Worm (Caenorhabditis elegans) whole organism, L2 larva: ENCODE data around the gene C11E4.8.
A peak's percentile ranks its signal among the peaks of the same experiment; 100 is the strongest.

Source experiments
- aly-2 ChIP-seq: fragments of 150-350 bp; optimal IDR thresholded peaks from 2 replicates; lab custom pipeline; 2014; ENCODE audit warnings: missing biosample characterization, missing genetic modification characterization
- ama-1 ChIP-seq: fragments of 150-350 bp; optimal IDR thresholded peaks from 2 replicates; lab custom pipeline; 2018; ENCODE audit warnings: inconsistent platforms
- ceh-82 ChIP-seq: fragments of 150-350 bp; optimal IDR thresholded peaks from 2 replicates; lab custom pipeline; 2014; ENCODE audit warnings: missing biosample characterization, missing genetic modification characterization
- egl-27 ChIP-seq: sonication (generic microtip); optimal IDR thresholded peaks from 3 replicates; lab custom pipeline; 2017; ENCODE audit warnings: missing biosample characterization, missing genetic modification reagents, missing genetic modification characterization
- lin-39 ChIP-seq: fragments of 150-350 bp; optimal IDR thresholded peaks from 2 replicates; lab custom pipeline; 2014; ENCODE audit warnings: missing biosample characterization, missing genetic modification reagents, missing genetic modification characterization
- lsy-2 ChIP-seq, 2 experiments: fragments of 150-350 bp in 1 of 2; sonication (generic microtip) in 1 of 2; optimal IDR thresholded peaks; 2 replicates each; lab custom pipeline; 2014 to 2017; ENCODE audit warnings: missing biosample characterization in 2 of 2, missing genetic modification characterization in 2 of 2
- nhr-11 ChIP-seq: fragments of 150-350 bp; optimal IDR thresholded peaks from 2 replicates; lab custom pipeline; 2014; ENCODE audit warnings: missing biosample characterization, missing genetic modification characterization
- nhr-12 ChIP-seq: fragments of 150-350 bp; optimal IDR thresholded peaks from 2 replicates; lab custom pipeline; 2014; ENCODE audit warnings: missing biosample characterization, missing genetic modification characterization
- ztf-11 ChIP-seq: sonication (generic microtip); optimal IDR thresholded peaks from 2 replicates; lab custom pipeline; 2017; ENCODE audit warnings: missing biosample characterization, missing genetic modification characterization

DNA sequence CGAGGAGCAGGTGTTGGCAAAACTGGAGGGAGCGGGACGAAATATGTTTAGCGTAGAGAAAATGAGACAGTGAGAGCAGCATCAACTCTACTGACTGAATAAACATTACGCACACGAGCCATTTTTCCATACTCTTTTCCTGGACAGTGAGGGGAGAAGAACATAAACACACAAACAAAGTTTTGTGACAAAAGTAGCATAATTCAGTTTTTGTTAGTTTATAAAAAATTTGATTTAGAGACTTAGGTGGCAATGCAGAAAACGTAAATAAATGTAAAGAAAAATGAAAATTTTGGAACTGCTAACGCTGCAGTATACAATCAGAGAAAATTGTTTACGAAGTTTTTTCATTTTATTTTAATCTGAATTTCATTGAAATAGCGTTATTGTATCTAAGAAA lies 53.0 kb downstream of the C11E4.8 start:
- TF ChIP-seq ama-1 = no peak
- TF ChIP-seq lsy-2 (tag; optimal IDR thresholded peaks at IDR 0.05; lab: Kevin White, UChicago) = peak in 1 of 2 experiments; percentile 1
- TF ChIP-seq aly-2 (tag; lab: Kevin White, UChicago) = no peak
- no peak for TF ChIP-seq ceh-82 (tag; lab: Kevin White, UChicago)
- no peak for TF ChIP-seq nhr-11
- no peak for TF ChIP-seq lin-39 (tag; lab: Kevin White, UChicago)
- TF ChIP-seq nhr-12 (tag; lab: Kevin White, UChicago) = no peak
- no peak for TF ChIP-seq egl-27
- no peak for TF ChIP-seq ztf-11
